Worm (Caenorhabditis elegans) whole organism, young adult: ENCODE results near the gene fbxb-11.

Experiments
- Y53F4B.3 ChIP-seq: fragments of 200-800 bp; sonication (Bioruptor generic); IDR thresholded peaks from 2 replicates; pipeline ENCODE4 v1.3.6; 2022; ENCODE audit warnings: missing genetic modification reagents, missing genetic modification characterization, missing compliant biosample characterization
- Y56A3A.18 ChIP-seq: fragments of 200-800 bp; sonication (Bioruptor generic); IDR thresholded peaks from 2 replicates; pipeline ENCODE4 v1.3.6; 2022; ENCODE audit warnings: missing genetic modification reagents, missing genetic modification characterization, missing compliant biosample characterization
- ama-1 ChIP-seq, 3 experiments: fragments of 150-350 bp in 1 of 3; sonication (generic microtip) in 2 of 3; optimal IDR thresholded peaks; 2 replicates each; lab custom pipeline; 2014 to 2018; ENCODE audit warnings: missing biosample characterization in 2 of 3, missing genetic modification characterization in 2 of 3, missing genetic modification reagents in 2 of 3
- aptf-2 ChIP-seq: fragments of 200-800 bp; sonication (Bioruptor generic); conservative IDR thresholded peaks from 2 replicates; pipeline ENCODE4 v1.3.6; 2022; ENCODE audit warnings: missing genetic modification reagents, missing genetic modification characterization, missing compliant biosample characterization
- bed-2 ChIP-seq: fragments of 200-800 bp; sonication (Bioruptor generic); IDR thresholded peaks from 2 replicates; pipeline ENCODE4 v1.3.6; 2022; ENCODE audit warnings: missing genetic modification reagents, missing genetic modification characterization, missing compliant biosample characterization
- dpff-1 ChIP-seq: sonication (generic microtip); optimal IDR thresholded peaks from 2 replicates; lab custom pipeline; 2017; ENCODE audit warnings: mild to moderate bottlenecking, missing genetic modification characterization, missing compliant biosample characterization
- efl-1 ChIP-seq: fragments of 150-350 bp; optimal IDR thresholded peaks from 2 replicates; lab custom pipeline; 2014; ENCODE audit warnings: missing biosample characterization, missing genetic modification reagents, missing genetic modification characterization
- ekl-4 ChIP-seq: fragments of 200-800 bp; sonication (Bioruptor generic); IDR thresholded peaks from 2 replicates; pipeline ENCODE4 v1.3.6; 2022; ENCODE audit warnings: missing genetic modification reagents, missing genetic modification characterization, missing compliant biosample characterization
- lin-35 ChIP-seq, 3 experiments: fragments of 150-350 bp in 2 of 3; sonication (generic microtip) in 1 of 3; optimal IDR thresholded peaks; 2 replicates each; lab custom pipeline; 2014 to 2018; ENCODE audit warnings: missing biosample characterization in 3 of 3, missing genetic modification characterization in 3 of 3, missing genetic modification reagents in 3 of 3
- lin-40 ChIP-seq: sonication (generic microtip); optimal IDR thresholded peaks from 2 replicates; lab custom pipeline; 2016; ENCODE audit warnings: missing genetic modification characterization, mild to moderate bottlenecking, missing compliant biosample characterization, missing genotype, missing genetic modification reagents
- madf-8 ChIP-seq: fragments of 200-800 bp; sonication (Bioruptor generic); conservative IDR thresholded peaks from 2 replicates; pipeline ENCODE4 v1.3.6; 2022; ENCODE audit warnings: missing genetic modification reagents, missing genetic modification characterization, missing compliant biosample characterization
- pbrm-1 ChIP-seq: fragments of 200-800 bp; sonication (Bioruptor generic); IDR thresholded peaks from 2 replicates; pipeline ENCODE4 v1.3.6; 2022; ENCODE audit warnings: missing genetic modification reagents, missing genetic modification characterization, missing compliant biosample characterization

ce11 chrII:1766715-1767114, 42.3 kb downstream of the fbxb-11 start:
- TF ChIP-seq efl-1 (GFP tag; lab: Kevin White, UChicago) (no peak), ama-1 (optimal IDR thresholded peaks at IDR 0.05; lab: Kevin White, UChicago) (no peak), ama-1 (GFP tag; optimal IDR thresholded peaks at IDR 0.05; lab: Kevin White, UChicago) (no peak), Y56A3A.18 (no peak), lin-35 (GFP tag; optimal IDR thresholded peaks at IDR 0.05; lab: Kevin White, UChicago) (no peak), pbrm-1 (GFP tag; lab: Robert Waterston, UW) (no peak), dpff-1 (tag; lab: Kevin White, UChicago) (no peak), madf-8 (no peak), aptf-2 (GFP tag; lab: Robert Waterston, UW) (no peak), Y53F4B.3 (no peak), lin-40 (tag; lab: Kevin White, UChicago) (no peak), bed-2 (GFP tag; lab: Robert Waterston, UW) (no peak), ekl-4 (no peak)
